Fruit fly (Drosophila melanogaster): ENCODE results near the gene Qtzl.

Gene Qtzl

dm6 chr2L:12010100-12010876 is 14.7 kb downstream of the Qtzl start (continued):
- no peak for TF ChIP-seq ems (GFP tag; optimal IDR thresholded peaks at IDR 0.05)
- no peak for TF ChIP-seq CG34422 (GFP tag; IDR thresholded peaks at IDR 0.05)
- no peak for TF ChIP-seq Dip3 (GFP tag; optimal IDR thresholded peaks at IDR 0.05)
- TF ChIP-seq CG5245 (GFP tag; optimal IDR thresholded peaks at IDR 0.05): no peak
- TF ChIP-seq tna (GFP tag; IDR thresholded peaks at IDR 0.05; ENCODE audit: partially characterized antibody): no peak
- TF ChIP-seq crp (GFP tag; optimal IDR thresholded peaks at IDR 0.05): no peak
- no peak for TF ChIP-seq az2 (GFP tag; optimal IDR thresholded peaks at IDR 0.05)
- no peak for TF ChIP-seq mld (GFP tag; IDR thresholded peaks at IDR 0.05; ENCODE audit: partially characterized antibody)
- TF ChIP-seq Ets97D (GFP tag; optimal IDR thresholded peaks at IDR 0.05): no peak
- TF ChIP-seq gcm (GFP tag; optimal IDR thresholded peaks at IDR 0.05): no peak
- no peak for TF ChIP-seq CG18476 (GFP tag; optimal IDR thresholded peaks at IDR 0.05)
- TF ChIP-seq fd102C (GFP tag; optimal IDR thresholded peaks at IDR 0.05): no peak
- no peak for TF ChIP-seq CG4404 (GFP tag; IDR thresholded peaks at IDR 0.05)
- TF ChIP-seq CG8924 (tag; optimal IDR thresholded peaks at IDR 0.05): peak; percentile 67
- TF ChIP-seq CG15073 (GFP tag; optimal IDR thresholded peaks at IDR 0.05): no peak
- no peak for TF ChIP-seq bigmax (GFP tag; optimal IDR thresholded peaks at IDR 0.05)
- TF ChIP-seq ATbp (GFP tag; optimal IDR thresholded peaks at IDR 0.05): peak; percentile 35
- TF ChIP-seq CG17829 (tag; optimal IDR thresholded peaks at IDR 0.05): no peak
- TF ChIP-seq CG14710 (tag; optimal IDR thresholded peaks at IDR 0.05): no peak
- TF ChIP-seq CG8359 (GFP tag; optimal IDR thresholded peaks at IDR 0.05; ENCODE audit: borderline replicate concordance): peak; percentile 34
- peak; percentile 34 for TF ChIP-seq Hey (tag; optimal IDR thresholded peaks at IDR 0.05)
- TF ChIP-seq CG8765 (GFP tag; IDR thresholded peaks at IDR 0.05): no peak
- peak; percentile 99 for TF ChIP-seq pros (GFP tag; optimal IDR thresholded peaks at IDR 0.05)
- TF ChIP-seq MBD-R2 (GFP tag; IDR thresholded peaks at IDR 0.05): no peak
- TF ChIP-seq Sry-δ (GFP tag; optimal IDR thresholded peaks at IDR 0.05): no peak
- no peak for TF ChIP-seq hbn (GFP tag; IDR thresholded peaks at IDR 0.05; ENCODE audit: partially characterized antibody)
- no peak for TF ChIP-seq mam (GFP tag; optimal IDR thresholded peaks at IDR 0.05)
- TF ChIP-seq Bteb2 (GFP tag; optimal IDR thresholded peaks at IDR 0.05): no peak
- peak; percentile 41 for TF ChIP-seq CG13624 (GFP tag; optimal IDR thresholded peaks at IDR 0.05)
- no peak for TF ChIP-seq Gsc (GFP tag; IDR thresholded peaks at IDR 0.05)
- peak; percentile 86 for TF ChIP-seq twi (tag; optimal IDR thresholded peaks at IDR 0.05)
- TF ChIP-seq Lpt (GFP tag; optimal IDR thresholded peaks at IDR 0.05): no peak
- TF ChIP-seq CG2889 (GFP tag; IDR thresholded peaks at IDR 0.05): no peak
- TF ChIP-seq CG7745 (tag; optimal IDR thresholded peaks at IDR 0.05): no peak
- TF ChIP-seq CG18619 (GFP tag; optimal IDR thresholded peaks at IDR 0.05): no peak
- no peak for TF ChIP-seq CG10366 (GFP tag; IDR thresholded peaks at IDR 0.05)
- TF ChIP-seq Nf-YB (GFP tag; optimal IDR thresholded peaks at IDR 0.05): peak; percentile 100
- no peak for TF ChIP-seq CG17328 (GFP tag; IDR thresholded peaks at IDR 0.05)
- peak; percentile 13 for TF ChIP-seq Kr (GFP tag; optimal IDR thresholded peaks at IDR 0.05)
- peak; percentile 51 for TF ChIP-seq CG4328 (GFP tag; optimal IDR thresholded peaks at IDR 0.05)
- no peak for TF ChIP-seq CG14014 (GFP tag; IDR thresholded peaks at IDR 0.05)
- TF ChIP-seq grau (tag; optimal IDR thresholded peaks at IDR 0.05): no peak
- TF ChIP-seq ewg (GFP tag; optimal IDR thresholded peaks at IDR 0.05): peak; percentile 7
- TF ChIP-seq Lhr (GFP tag; optimal IDR thresholded peaks at IDR 0.05): peak; percentile 98
- no peak for TF ChIP-seq CG10274 (GFP tag; optimal IDR thresholded peaks at IDR 0.05)
- TF ChIP-seq stwl (tag; optimal IDR thresholded peaks at IDR 0.05): peak; percentile 7
- no peak for TF ChIP-seq CG3407 (GFP tag; optimal IDR thresholded peaks at IDR 0.05)
- peak; percentile 55 for TF ChIP-seq fd64A (GFP tag; optimal IDR thresholded peaks at IDR 0.05)
- peak; percentile 97 for TF ChIP-seq ftz-f1 (GFP tag; optimal IDR thresholded peaks at IDR 0.05)
- TF ChIP-seq CG17361 (GFP tag; IDR thresholded peaks at IDR 0.05): no peak

Measured in whole organism, embryonic.